Worm (Caenorhabditis elegans): ENCODE measurements around the gene clp-2.

Gene clp-2

ce11 chrIII:4740820-4741219 lies 37.0 kb upstream of the clp-2 start:
- TF ChIP-seq egl-27 (tag; optimal IDR thresholded peaks at IDR 0.05) (no peak), lin-39 (tag; optimal IDR thresholded peaks at IDR 0.05) (peak; percentile 8), mdl-1 (tag; optimal IDR thresholded peaks at IDR 0.05) (no peak), skn-1 (tag; optimal IDR thresholded peaks at IDR 0.05) (no peak), unc-39 (tag; optimal IDR thresholded peaks at IDR 0.05) (no peak), elt-2 (tag; optimal IDR thresholded peaks at IDR 0.05) (peak; percentile 31), ceh-9 (tag; optimal IDR thresholded peaks at IDR 0.05) (no peak), ztf-4 (tag; optimal IDR thresholded peaks at IDR 0.05) (no peak), snpc-4 (tag; optimal IDR thresholded peaks at IDR 0.05) (no peak), ceh-28 (tag; optimal IDR thresholded peaks at IDR 0.05) (peak; percentile 45), nfya-1 (tag; optimal IDR thresholded peaks at IDR 0.05; ENCODE audit: insufficient read depth) (peak; percentile 48), unc-62 (GFP tag; optimal IDR thresholded peaks at IDR 0.05) (no peak), sea-2 (GFP tag; optimal IDR thresholded peaks at IDR 0.05) (no peak), nhr-25 (tag; optimal IDR thresholded peaks at IDR 0.05) (no peak), nhr-76 (tag; optimal IDR thresholded peaks at IDR 0.05) (no peak), ZK546.5 (tag; optimal IDR thresholded peaks at IDR 0.05) (no peak), nhr-23 (tag; optimal IDR thresholded peaks at IDR 0.05) (peak; percentile 63), eor-1 (tag; optimal IDR thresholded peaks at IDR 0.05) (no peak), ama-1 (optimal IDR thresholded peaks at IDR 0.05) (no peak), nhr-43 (tag; optimal IDR thresholded peaks at IDR 0.05; ENCODE audit: poor library complexity, severe bottlenecking) (no peak), lsy-12 (tag; optimal IDR thresholded peaks at IDR 0.05) (no peak), ceh-82 (tag; optimal IDR thresholded peaks at IDR 0.05) (no peak)

DNA sequence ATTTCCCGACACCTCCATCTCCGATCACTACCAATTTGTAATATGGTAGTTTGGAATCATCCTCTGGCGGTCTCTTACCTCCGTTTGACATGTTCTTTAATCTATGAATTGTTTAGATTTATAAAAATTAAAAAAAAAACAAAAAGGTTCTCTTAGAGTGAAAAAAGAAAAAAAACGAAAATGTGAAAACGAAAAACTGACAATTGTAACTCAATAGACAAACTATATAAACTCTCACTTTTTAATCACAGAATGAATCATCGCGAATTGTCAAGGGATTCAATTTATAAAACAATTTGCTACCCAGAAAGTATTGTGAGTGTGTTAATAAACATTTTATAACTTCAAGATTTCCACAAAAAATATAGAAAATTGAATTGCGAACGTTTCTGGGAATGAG lies 36.1 kb upstream of the clp-2 start, which contains the start of gene ras-2:
TSS of gene ras-2 (minus strand) at position 101 of the 400 bp plus-strand sequence.
- TF ChIP-seq daf-12 (tag; optimal IDR thresholded peaks at IDR 0.05) (no peak), lin-39 (tag; optimal IDR thresholded peaks at IDR 0.05) (no peak), nhr-76 (tag; optimal IDR thresholded peaks at IDR 0.05) (no peak), ztf-4 (tag; optimal IDR thresholded peaks at IDR 0.05) (no peak), mml-1 (tag; optimal IDR thresholded peaks at IDR 0.05) (no peak), egl-5 (tag; optimal IDR thresholded peaks at IDR 0.05) (no peak), skn-1 (tag; optimal IDR thresholded peaks at IDR 0.05) (no peak), nhr-11 (tag; optimal IDR thresholded peaks at IDR 0.05) (no peak), tbx-2 (tag; optimal IDR thresholded peaks at IDR 0.05) (no peak), sea-2 (GFP tag; optimal IDR thresholded peaks at IDR 0.05) (no peak), snpc-4 (tag; optimal IDR thresholded peaks at IDR 0.05) (no peak), fkh-2 (tag; optimal IDR thresholded peaks at IDR 0.05) (no peak), pqm-1 (tag; optimal IDR thresholded peaks at IDR 0.05) (no peak), unc-39 (tag; optimal IDR thresholded peaks at IDR 0.05) (no peak), fos-1 (tag; optimal IDR thresholded peaks at IDR 0.05) (no peak)

- TF ChIP-seq nhr-77 (tag; optimal IDR thresholded peaks at IDR 0.05) = no peak
- TF ChIP-seq nhr-12 (tag; optimal IDR thresholded peaks at IDR 0.05) = no peak
- no peak for TF ChIP-seq elt-3 (tag; optimal IDR thresholded peaks at IDR 0.05)
- TF ChIP-seq daf-12 (tag; optimal IDR thresholded peaks at IDR 0.05) = no peak
These were observed 31.6 kb upstream of the clp-2 start, which contains the start of gene F17C8.7 for ce11 chrIII:4735443-4735842. F17C8.7 (plus strand) TSS chrIII:4735743.

- no peak for TF ChIP-seq aly-2 (tag; optimal IDR thresholded peaks at IDR 0.05)
- no peak for TF ChIP-seq fos-1 (tag; optimal IDR thresholded peaks at IDR 0.05)
- TF ChIP-seq zag-1 (tag; optimal IDR thresholded peaks at IDR 0.05) = no peak
- TF ChIP-seq nhr-76 (tag; optimal IDR thresholded peaks at IDR 0.05) = no peak
- no peak for TF ChIP-seq daf-12 (tag; optimal IDR thresholded peaks at IDR 0.05)
- no peak for TF ChIP-seq sea-2 (GFP tag; optimal IDR thresholded peaks at IDR 0.05)
- no peak for TF ChIP-seq egl-27 (tag; optimal IDR thresholded peaks at IDR 0.05)
- no peak for TF ChIP-seq ceh-28 (tag; optimal IDR thresholded peaks at IDR 0.05)
- no peak for TF ChIP-seq skn-1 (tag; optimal IDR thresholded peaks at IDR 0.05)
- no peak for TF ChIP-seq fkh-2 (tag; optimal IDR thresholded peaks at IDR 0.05)
- TF ChIP-seq nhr-67 (tag; optimal IDR thresholded peaks at IDR 0.05) = no peak
- no peak for TF ChIP-seq nhr-237 (tag; optimal IDR thresholded peaks at IDR 0.05)
- no peak for TF ChIP-seq nfya-1 (tag; optimal IDR thresholded peaks at IDR 0.05; ENCODE audit: insufficient read depth)
- TF ChIP-seq unc-62 (GFP tag; optimal IDR thresholded peaks at IDR 0.05) = no peak
- TF ChIP-seq nhr-25 (tag; optimal IDR thresholded peaks at IDR 0.05) = no peak
- TF ChIP-seq mdl-1 (tag; optimal IDR thresholded peaks at IDR 0.05) = no peak
- no peak for TF ChIP-seq R02D3.7 (tag; optimal IDR thresholded peaks at IDR 0.05)
- no peak for TF ChIP-seq nhr-28 (tag; optimal IDR thresholded peaks at IDR 0.05)
- no peak for TF ChIP-seq ztf-4 (tag; optimal IDR thresholded peaks at IDR 0.05)
- no peak for TF ChIP-seq snpc-4 (tag; optimal IDR thresholded peaks at IDR 0.05)
These were observed 30.2 kb upstream of the clp-2 start, which contains the start of gene F17C8.9 for ce11 chrIII:4734056-4734455. F17C8.9 (plus strand) TSS chrIII:4734356.

Measured in whole organism, L3 larva.